Worm (Caenorhabditis elegans): ENCODE data around the gene ZK616.65.
"Not testable (repeated sequence)": the region's sequence is repeated elsewhere in the genome, so short reads cannot be mapped to it uniquely, and the experiment has no call there.

ZK616.65 gene

DNA sequence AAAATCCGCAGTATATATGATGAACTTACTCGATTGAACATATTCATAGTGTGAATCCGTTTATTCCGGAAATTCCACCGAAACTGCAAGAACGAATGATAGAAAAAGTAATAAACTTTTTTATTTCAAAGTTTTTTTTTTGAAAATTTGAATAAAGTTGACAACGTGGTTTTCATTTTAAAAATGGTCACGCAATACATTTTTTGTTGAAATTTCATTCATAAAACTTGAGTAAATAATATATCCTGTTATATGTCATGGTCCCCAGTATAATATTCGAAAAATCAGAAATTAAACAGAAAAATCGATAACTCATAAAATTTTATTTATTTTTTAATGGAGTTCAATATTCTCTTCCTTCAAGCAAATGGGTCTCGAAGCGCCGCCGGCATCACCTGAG lies at the start of gene ZK616.65:
Gene ZK616.65 (minus strand): TSS at position 101 of the 400 bp plus-strand sequence.
- TF ChIP-seq unc-39 (tag; optimal IDR thresholded peaks at IDR 0.05), result no peak
- no peak for TF ChIP-seq C34F6.9 (tag; optimal IDR thresholded peaks at IDR 0.05)

DNA sequence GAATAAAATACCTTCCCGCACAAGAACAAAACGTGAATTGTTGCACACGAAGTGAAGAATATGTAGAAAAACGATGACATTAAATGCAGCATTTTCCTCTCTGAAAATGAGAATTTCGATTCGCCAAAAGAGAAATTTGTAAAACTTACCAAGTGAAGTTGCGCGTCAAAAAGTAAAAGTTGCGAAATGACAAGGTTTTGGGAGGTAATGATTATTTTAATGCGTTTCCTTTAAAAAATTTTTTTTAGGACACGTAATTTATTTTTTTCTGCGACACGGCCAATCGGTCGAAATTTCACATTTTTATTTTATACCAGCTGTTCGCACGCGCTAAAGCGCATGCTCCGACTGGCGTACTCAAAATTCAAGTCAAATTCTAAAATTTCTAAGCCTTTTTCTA lies 45.0 kb upstream of the ZK616.65 start, which contains the start of gene Y4C6A.3:
Gene Y4C6A.3 (minus strand): TSS at position 101 of the 400 bp plus-strand sequence.
- not testable (repeated sequence) for TF ChIP-seq mab-5, ztf-4, lin-11 (tag; optimal IDR thresholded peaks at IDR 0.05)

DNA sequence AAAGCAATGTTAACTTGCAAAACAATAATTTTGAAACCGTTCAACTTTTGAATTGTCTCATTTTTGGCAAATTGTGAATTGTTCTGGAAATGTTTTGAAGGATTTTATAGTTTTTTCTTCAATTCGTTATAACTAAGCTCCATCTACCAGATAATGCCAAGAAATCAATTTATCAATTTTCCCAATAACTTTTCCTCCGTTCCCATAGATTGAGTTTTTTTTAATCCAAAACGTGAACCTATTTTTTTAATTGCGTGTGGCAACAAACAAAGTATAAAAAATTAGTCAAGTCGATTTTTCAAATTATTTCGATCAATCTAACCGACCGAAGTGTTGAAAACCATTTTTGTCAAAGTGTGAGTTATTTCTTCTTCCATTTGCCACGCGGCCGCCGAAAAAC lies 41.6 kb upstream of the ZK616.65 start, which contains the start of gene Y4C6A.4:
Gene Y4C6A.4 (plus strand): TSS at position 301 of the 400 bp plus-strand sequence.
- no peak for TF ChIP-seq nhr-129 (tag; optimal IDR thresholded peaks at IDR 0.05)
- no peak for TF ChIP-seq R02D3.7 (tag; optimal IDR thresholded peaks at IDR 0.05)
- no peak for TF ChIP-seq ceh-82 (tag; optimal IDR thresholded peaks at IDR 0.05)
- TF ChIP-seq elt-3 (tag; optimal IDR thresholded peaks at IDR 0.05), result no peak
- no peak for TF ChIP-seq snpc-4 (tag; optimal IDR thresholded peaks at IDR 0.05)
- TF ChIP-seq egl-27 (tag; optimal IDR thresholded peaks at IDR 0.05), result no peak
- no peak for TF ChIP-seq fos-1 (tag; optimal IDR thresholded peaks at IDR 0.05)
- TF ChIP-seq elt-1 (tag; optimal IDR thresholded peaks at IDR 0.05), result no peak
- TF ChIP-seq ceh-16 (tag; optimal IDR thresholded peaks at IDR 0.05), result no peak
- TF ChIP-seq zag-1 (tag; optimal IDR thresholded peaks at IDR 0.05), result no peak
- TF ChIP-seq skn-1 (tag; optimal IDR thresholded peaks at IDR 0.05), result no peak
- no peak for TF ChIP-seq crh-2 (tag; optimal IDR thresholded peaks at IDR 0.05)
- no peak for TF ChIP-seq ama-1 (optimal IDR thresholded peaks at IDR 0.05)
- no peak for TF ChIP-seq nhr-11 (tag; optimal IDR thresholded peaks at IDR 0.05)

DNA sequence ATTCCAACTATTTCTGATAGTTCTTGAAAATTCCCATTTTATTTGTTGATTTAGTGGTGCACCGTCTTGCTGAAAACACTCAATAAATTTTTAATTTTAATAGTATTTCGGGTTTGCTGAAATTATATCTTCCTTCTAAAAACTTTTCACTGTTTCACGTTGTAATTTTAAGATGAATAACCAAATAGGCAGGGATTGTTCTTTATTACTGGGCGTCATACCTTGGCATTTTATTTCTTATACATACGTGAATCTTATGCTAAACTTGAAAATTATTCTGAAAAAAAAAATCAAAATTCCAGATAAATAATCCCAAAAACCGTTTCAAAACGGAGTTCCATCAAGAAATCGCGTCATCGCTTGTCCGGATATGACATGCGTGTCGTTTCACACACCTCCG lies 27.7 kb upstream of the ZK616.65 start, which contains the start of gene mgl-3:
Gene mgl-3 (plus strand): TSS at position 301 of the 400 bp plus-strand sequence.
- TF ChIP-seq Y55F3AM.14 (GFP tag; optimal IDR thresholded peaks at IDR 0.05) (no peak), sma-3 (GFP tag; optimal IDR thresholded peaks at IDR 0.05) (no peak), nhr-10 (tag; optimal IDR thresholded peaks at IDR 0.05) (no peak), snpc-4 (tag; optimal IDR thresholded peaks at IDR 0.05) (no peak), sem-4 (tag; optimal IDR thresholded peaks at IDR 0.05) (no peak), aly-2 (tag; optimal IDR thresholded peaks at IDR 0.05) (no peak), R02D3.7 (tag; optimal IDR thresholded peaks at IDR 0.05) (no peak), ztf-4 (tag; optimal IDR thresholded peaks at IDR 0.05) (no peak), lin-11 (tag; optimal IDR thresholded peaks at IDR 0.05) (no peak), F13H6.1 (tag; optimal IDR thresholded peaks at IDR 0.05) (no peak), nhr-23 (tag; optimal IDR thresholded peaks at IDR 0.05) (no peak), unc-55 (GFP tag; optimal IDR thresholded peaks at IDR 0.05) (no peak), lsy-2 (tag; optimal IDR thresholded peaks at IDR 0.05) (no peak), gmeb-1 (tag; optimal IDR thresholded peaks at IDR 0.05) (no peak), ztf-1 (GFP tag; conservative IDR thresholded peaks at IDR 0.05) (no peak)

DNA sequence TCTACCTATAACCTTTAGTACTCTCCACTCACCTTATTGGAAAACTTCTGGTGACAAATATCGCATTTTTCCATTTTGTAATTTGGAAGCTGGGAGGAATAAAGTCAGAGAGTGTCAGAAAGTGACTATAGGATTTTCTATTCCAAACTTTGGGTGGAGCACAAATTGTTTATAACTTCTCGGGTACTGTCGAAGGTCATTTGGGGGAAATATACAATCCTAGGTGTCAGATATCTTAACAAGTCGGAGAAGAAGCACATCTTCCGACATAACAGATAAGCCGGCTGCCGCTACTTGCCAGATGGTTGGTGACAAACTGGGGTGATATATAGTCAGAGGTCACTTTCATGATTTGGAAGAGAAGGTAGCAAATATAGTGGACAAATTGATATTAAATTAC lies 8.1 kb upstream of the ZK616.65 start, which contains the start of gene ehn-3:
Gene ehn-3 (minus strand): TSS at position 101 of the 400 bp plus-strand sequence.
- no peak for TF ChIP-seq peb-1 (tag; optimal IDR thresholded peaks at IDR 0.05)
- TF ChIP-seq mdl-1 (tag; optimal IDR thresholded peaks at IDR 0.05), result no peak
- no peak for TF ChIP-seq unc-55 (GFP tag; optimal IDR thresholded peaks at IDR 0.05)
- TF ChIP-seq nhr-12 (tag; optimal IDR thresholded peaks at IDR 0.05), result no peak

DNA sequence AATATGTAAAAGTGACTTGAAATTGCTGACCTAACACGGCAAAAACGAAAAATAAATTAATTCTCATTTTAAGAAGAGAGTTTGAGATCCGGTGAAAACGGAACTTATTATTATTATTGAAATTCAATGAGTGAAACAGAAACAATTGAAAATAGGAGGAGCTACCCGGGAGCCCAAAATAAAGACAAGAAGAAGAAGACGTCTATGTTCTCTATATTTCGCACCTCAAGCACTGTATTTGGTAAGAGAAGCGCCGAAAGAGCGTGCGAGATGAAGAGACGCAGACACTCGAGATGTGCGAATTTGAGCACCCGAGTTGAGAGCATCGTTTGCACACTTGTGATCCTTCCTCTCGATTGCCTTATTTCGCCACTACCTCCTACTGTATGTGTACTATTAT lies 4.7 kb upstream of the ZK616.65 start, which contains the start of gene spp-7:
Gene spp-7 (minus strand): TSS at position 101 of the 400 bp plus-strand sequence.
- no peak for TF ChIP-seq R02D3.7 (tag; optimal IDR thresholded peaks at IDR 0.05)
- TF ChIP-seq mab-5 (tag; optimal IDR thresholded peaks at IDR 0.05), result no peak
- TF ChIP-seq fos-1 (tag; optimal IDR thresholded peaks at IDR 0.05), result no peak
- TF ChIP-seq lin-39 (tag; optimal IDR thresholded peaks at IDR 0.05), result no peak
- TF ChIP-seq ztf-4 (tag; optimal IDR thresholded peaks at IDR 0.05), result no peak
- no peak for TF ChIP-seq unc-55 (GFP tag; optimal IDR thresholded peaks at IDR 0.05)
- no peak for TF ChIP-seq zag-1 (tag; optimal IDR thresholded peaks at IDR 0.05)
- TF ChIP-seq mdl-1 (tag; optimal IDR thresholded peaks at IDR 0.05), result no peak
- no peak for TF ChIP-seq alr-1 (tag; optimal IDR thresholded peaks at IDR 0.05)
- TF ChIP-seq ama-1 (optimal IDR thresholded peaks at IDR 0.05), result no peak
- no peak for TF ChIP-seq egl-27 (tag; optimal IDR thresholded peaks at IDR 0.05)
- no peak for TF ChIP-seq nhr-10 (tag; optimal IDR thresholded peaks at IDR 0.05)
- TF ChIP-seq elt-1 (tag; optimal IDR thresholded peaks at IDR 0.05), result no peak
- TF ChIP-seq sma-9 (GFP tag; optimal IDR thresholded peaks at IDR 0.05), result no peak
- TF ChIP-seq sma-9 (tag; optimal IDR thresholded peaks at IDR 0.05), result no peak
- no peak for TF ChIP-seq elt-3 (tag; optimal IDR thresholded peaks at IDR 0.05)
- TF ChIP-seq lin-11 (tag; optimal IDR thresholded peaks at IDR 0.05), result no peak
- TF ChIP-seq sem-4 (tag; optimal IDR thresholded peaks at IDR 0.05), result no peak
- TF ChIP-seq ceh-16 (tag; optimal IDR thresholded peaks at IDR 0.05), result no peak
- TF ChIP-seq ztf-1 (GFP tag; conservative IDR thresholded peaks at IDR 0.05), result no peak
